Fruit fly (Drosophila melanogaster): ENCODE data around the gene CG13026.
A peak's percentile ranks its signal among the peaks of the same experiment; 100 is the strongest.

dm6 chr3L:16693844-16694243, 32.1 kb downstream of the CG13026 start:
- TF ChIP-seq Eip78C (GFP tag) (no peak), Eip75B (GFP tag; optimal IDR thresholded peaks at IDR 0.05) (no peak), salr (GFP tag; optimal IDR thresholded peaks at IDR 0.05) (no peak), vri (GFP tag; optimal IDR thresholded peaks at IDR 0.05) (peak; percentile 51), Lpt (GFP tag; optimal IDR thresholded peaks at IDR 0.05) (no peak), Ets21C (GFP tag; optimal IDR thresholded peaks at IDR 0.05) (no peak), eg (GFP tag; IDR thresholded peaks at IDR 0.05) (no peak), net (GFP tag; optimal IDR thresholded peaks at IDR 0.05) (no peak), CG6792 (GFP tag; optimal IDR thresholded peaks at IDR 0.05) (no peak), CG6854 (GFP tag; optimal IDR thresholded peaks at IDR 0.05) (no peak)

Measured in whole organism, prepupa.